Worm (Caenorhabditis elegans) whole organism, mixed stage, embryonic: ENCODE results near the gene H09F14.1.

Experiments
- bed-3 ChIP-seq: fragments of 200-800 bp; sonication (Bioruptor generic); optimal IDR thresholded peaks from 3 replicates; lab custom pipeline; 2018; ENCODE audit warnings: mild to moderate bottlenecking, missing genetic modification characterization, moderate library complexity, missing compliant biosample characterization
- ces-1 ChIP-seq: fragments of 150-350 bp; optimal IDR thresholded peaks from 2 replicates; lab custom pipeline; 2014; ENCODE audit warnings: missing biosample characterization, missing genetic modification reagents, missing genetic modification characterization
- elt-3 ChIP-seq: fragments of 150-350 bp; optimal IDR thresholded peaks from 2 replicates; lab custom pipeline; 2014; ENCODE audit warnings: missing biosample characterization, missing genetic modification characterization
- nhr-12 ChIP-seq: fragments of 150-350 bp; optimal IDR thresholded peaks from 2 replicates; lab custom pipeline; 2014; ENCODE audit warnings: missing biosample characterization, missing genetic modification characterization
- nhr-237 ChIP-seq: fragments of 150-350 bp; optimal IDR thresholded peaks from 2 replicates; lab custom pipeline; 2014; ENCODE audit warnings: missing biosample characterization, missing genetic modification characterization
- nhr-28 ChIP-seq: fragments of 150-350 bp; optimal IDR thresholded peaks from 2 replicates; lab custom pipeline; 2014; ENCODE audit warnings: missing biosample characterization, missing genetic modification characterization
- sem-2 ChIP-seq: fragments of 200-800 bp; sonication (Bioruptor generic); optimal IDR thresholded peaks from 2 replicates; lab custom pipeline; 2018; ENCODE audit warnings: mild to moderate bottlenecking, missing genetic modification characterization, missing compliant biosample characterization
- snpc-4 ChIP-seq: fragments of 150-350 bp; optimal IDR thresholded peaks from 2 replicates; lab custom pipeline; 2014; ENCODE audit warnings: missing biosample characterization, missing genetic modification characterization
- unc-62 ChIP-seq: fragments of 150-350 bp; optimal IDR thresholded peaks from 2 replicates; lab custom pipeline; 2014; ENCODE audit warnings: missing biosample characterization, missing genetic modification reagents, missing genetic modification characterization
- ztf-11 ChIP-seq: fragments of 150-350 bp; optimal IDR thresholded peaks from 2 replicates; lab custom pipeline; 2014; ENCODE audit warnings: missing biosample characterization, missing genetic modification characterization

DNA sequence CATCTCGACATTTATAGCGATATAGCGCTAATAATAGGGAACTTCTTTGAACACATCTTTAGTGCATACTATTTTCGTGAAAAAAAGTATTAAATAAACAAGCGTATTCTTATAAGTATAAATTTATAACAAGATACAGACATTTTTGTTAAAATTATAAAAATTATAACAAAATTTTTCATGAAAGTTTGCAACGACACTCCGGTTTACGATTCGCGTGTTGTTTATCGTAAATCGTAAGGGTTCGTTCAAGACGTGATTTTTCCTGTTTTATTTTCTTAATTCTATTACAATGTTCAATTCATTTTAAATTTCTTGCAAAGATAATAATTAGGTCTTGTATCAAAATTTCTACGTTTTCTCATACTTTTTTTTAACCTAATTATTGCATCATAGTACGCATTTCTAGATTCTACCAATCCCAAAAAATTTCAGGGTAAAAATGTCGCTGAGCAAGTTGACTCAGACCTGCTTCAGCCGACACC is 16.7 kb downstream of the H09F14.1 start, which contains the start of gene scpl-4:
- no peak for TF ChIP-seq nhr-12 (tag; lab: Kevin White, UChicago)
- TF ChIP-seq sem-2 = no peak
- TF ChIP-seq nhr-28 (tag; lab: Kevin White, UChicago) = no peak
- no peak for TF ChIP-seq snpc-4 (tag; lab: Kevin White, UChicago)
- TF ChIP-seq bed-3 (GFP tag; lab: Kevin White, UChicago) = no peak
- TF ChIP-seq elt-3 (tag; lab: Kevin White, UChicago) = no peak
- TF ChIP-seq ztf-11 = no peak
- TF ChIP-seq ces-1 = no peak
- TF ChIP-seq nhr-237 (tag; lab: Kevin White, UChicago) = no peak
- TF ChIP-seq unc-62 (GFP tag; lab: Kevin White, UChicago) = no peak
